Fruit fly (Drosophila melanogaster): Measurements from ENCODE around the gene CG8475.

The CG8475 gene

dm6 chr2L:8164219-8164618 is 32.5 kb downstream of the CG8475 start (continued):
- TF ChIP-seq CG10462 (GFP tag; optimal IDR thresholded peaks at IDR 0.05) (peak; percentile 81), lbe (GFP tag; optimal IDR thresholded peaks at IDR 0.05) (peak; percentile 68), CG10274 (GFP tag; optimal IDR thresholded peaks at IDR 0.05) (peak; percentile 24), Aef1 (GFP tag; IDR thresholded peaks at IDR 0.05) (no peak), CG3281 (GFP tag; optimal IDR thresholded peaks at IDR 0.05) (peak; percentile 53), CG4328 (GFP tag; optimal IDR thresholded peaks at IDR 0.05) (peak; percentile 50), CG7963 (GFP tag; IDR thresholded peaks at IDR 0.05; ENCODE audit: partially characterized antibody) (no peak), ato (GFP tag; IDR thresholded peaks at IDR 0.05; ENCODE audit: partially characterized antibody) (no peak), sd (tag; optimal IDR thresholded peaks at IDR 0.05) (no peak), sob (GFP tag; IDR thresholded peaks at IDR 0.05) (peak; percentile 39; the same call in 1 of the 2 replicates), al (GFP tag; IDR thresholded peaks at IDR 0.05) (no peak), odd (GFP tag; optimal IDR thresholded peaks at IDR 0.05) (peak; percentile 78), tap (tag; optimal IDR thresholded peaks at IDR 0.05) (peak; percentile 78), Ravus (GFP tag; IDR thresholded peaks at IDR 0.05) (no peak), Dll (GFP tag; IDR thresholded peaks at IDR 0.05; ENCODE audit: partially characterized antibody) (no peak), CG32772 (GFP tag; IDR thresholded peaks at IDR 0.05) (no peak), Nf-YB (GFP tag; optimal IDR thresholded peaks at IDR 0.05) (peak; percentile 63), pita (GFP tag; optimal IDR thresholded peaks at IDR 0.05) (no peak), CG12769 (tag; optimal IDR thresholded peaks at IDR 0.05) (peak; percentile 35), CG11085 (GFP tag; IDR thresholded peaks at IDR 0.05) (no peak), CG1792 (GFP tag; optimal IDR thresholded peaks at IDR 0.05) (peak; percentile 80), ftz-f1 (GFP tag; optimal IDR thresholded peaks at IDR 0.05) (no peak), CG13775 (GFP tag; optimal IDR thresholded peaks at IDR 0.05) (peak; percentile 52), knrl (GFP tag; IDR thresholded peaks at IDR 0.05; ENCODE audit: partially characterized antibody) (no peak), CG17359 (tag; optimal IDR thresholded peaks at IDR 0.05) (peak; percentile 92), Mes4 (GFP tag; optimal IDR thresholded peaks at IDR 0.05) (peak; percentile 73), CG7839 (tag; optimal IDR thresholded peaks at IDR 0.05) (peak; percentile 65), CG9932 (GFP tag; IDR thresholded peaks at IDR 0.05) (no peak), grau (tag; optimal IDR thresholded peaks at IDR 0.05) (peak; percentile 48), Rx (GFP tag; IDR thresholded peaks at IDR 0.05) (peak; percentile 24; the same call in 1 of the 2 replicates), ERR (GFP tag; optimal IDR thresholded peaks at IDR 0.05) (peak; percentile 7), CG15269 (tag; optimal IDR thresholded peaks at IDR 0.05) (peak; percentile 65), CG10959 (GFP tag; IDR thresholded peaks at IDR 0.05) (peak; percentile 63), Med (GFP tag) (peak; percentile 90), ci (GFP tag; IDR thresholded peaks at IDR 0.05) (peak; percentile 93), CG13287 (GFP tag; IDR thresholded peaks at IDR 0.05; ENCODE audit: partially characterized antibody) (no peak), gcm (GFP tag; optimal IDR thresholded peaks at IDR 0.05) (peak; percentile 86), CG14050 (GFP tag; IDR thresholded peaks at IDR 0.05) (no peak; the same call in 2 of the 3 replicates), CG7745 (tag; optimal IDR thresholded peaks at IDR 0.05) (peak; percentile 86), CG3407 (GFP tag; optimal IDR thresholded peaks at IDR 0.05) (peak; percentile 96), Camta (GFP tag; optimal IDR thresholded peaks at IDR 0.05) (peak; percentile 78), dmrt11E (tag; optimal IDR thresholded peaks at IDR 0.05) (peak; percentile 85), CG8478 (optimal IDR thresholded peaks at IDR 0.05) (no peak), unpg (GFP tag; optimal IDR thresholded peaks at IDR 0.05) (peak; percentile 81), Sox100B (GFP tag; optimal IDR thresholded peaks at IDR 0.05) (peak; percentile 87), jigr1 (GFP tag; IDR thresholded peaks at IDR 0.05) (no peak), btn (GFP tag; optimal IDR thresholded peaks at IDR 0.05) (peak; percentile 51), Mad (GFP tag; optimal IDR thresholded peaks at IDR 0.05) (peak; percentile 62), CG6813 (GFP tag; optimal IDR thresholded peaks at IDR 0.05) (peak; percentile 93), CG34376 (GFP tag; optimal IDR thresholded peaks at IDR 0.05) (no peak), unc-4 (GFP tag; IDR thresholded peaks at IDR 0.05; ENCODE audit: partially characterized antibody) (no peak)
